Fruit fly (Drosophila melanogaster): ENCODE results near the gene CG7407.

Gene CG7407

DNA sequence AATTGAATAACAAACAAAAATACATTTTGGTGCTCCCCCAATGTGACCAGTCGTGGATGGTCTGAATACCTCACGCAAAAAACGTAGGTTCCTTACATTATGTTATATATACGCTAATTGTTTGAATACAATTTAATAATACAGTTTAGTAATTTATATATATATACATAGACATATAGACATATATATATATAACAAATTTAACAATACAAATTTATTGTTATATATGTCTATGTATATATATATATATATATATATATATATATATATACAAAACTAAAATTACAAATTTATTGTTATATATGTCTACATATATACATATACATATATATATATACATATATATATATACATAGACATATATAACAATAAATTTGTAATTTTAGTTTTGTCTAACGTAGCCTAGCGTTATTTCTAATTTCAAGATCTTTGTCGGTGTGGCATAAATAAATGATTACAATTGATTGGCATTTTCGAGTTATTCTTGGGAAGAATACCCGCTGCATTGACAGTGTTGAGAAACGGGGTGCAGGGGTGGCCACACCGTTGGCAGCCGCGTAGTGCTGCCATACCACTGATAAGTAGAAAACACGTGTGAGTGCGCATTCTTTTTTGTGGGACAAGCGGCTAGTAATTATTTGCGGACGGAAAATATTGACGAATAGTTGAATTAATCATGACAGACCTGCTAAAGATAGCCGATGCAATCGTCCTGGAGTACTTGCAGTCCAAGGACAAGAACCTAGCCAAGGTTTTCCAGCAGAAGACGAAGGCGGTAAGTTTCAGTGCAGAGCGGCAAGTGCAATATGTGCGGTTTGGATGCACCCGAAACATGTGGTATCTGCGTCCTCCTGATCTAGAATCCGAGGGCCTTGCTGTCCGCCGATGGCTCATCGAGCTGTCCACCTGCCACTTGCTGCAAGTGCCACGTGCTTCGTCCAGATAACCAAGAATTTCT is 9.2 kb downstream of the CG7407 start, which contains the start of the genes CG7148 and Nopp140 (continued):
- TF ChIP-seq Hr39 (GFP tag; optimal IDR thresholded peaks at IDR 0.05), result peak; percentile 63
- TF ChIP-seq vri (GFP tag; optimal IDR thresholded peaks at IDR 0.05), result no peak
- peak; percentile 6 for TF ChIP-seq CG11762 (GFP tag; optimal IDR thresholded peaks at IDR 0.05; ENCODE audit: insufficient read depth)
- TF ChIP-seq Lpt (GFP tag; optimal IDR thresholded peaks at IDR 0.05), result peak; percentile 31
- TF ChIP-seq ss (GFP tag; optimal IDR thresholded peaks at IDR 0.05), result no peak
- no peak for TF ChIP-seq CG6808 (GFP tag; optimal IDR thresholded peaks at IDR 0.05)
- peak; percentile 23 for TF ChIP-seq Ets96B (tag; optimal IDR thresholded peaks at IDR 0.05)
- no peak for TF ChIP-seq CG11294 (GFP tag; IDR thresholded peaks at IDR 0.05)
- TF ChIP-seq Ets21C (GFP tag; optimal IDR thresholded peaks at IDR 0.05), result no peak
- TF ChIP-seq Blimp-1 (GFP tag; optimal IDR thresholded peaks at IDR 0.05), result no peak
- TF ChIP-seq fd59A (GFP tag; optimal IDR thresholded peaks at IDR 0.05), result no peak
- no peak for TF ChIP-seq Gug (GFP tag; IDR thresholded peaks at IDR 0.05)
- TF ChIP-seq CG9139 (GFP tag; optimal IDR thresholded peaks at IDR 0.05), result no peak
- no peak for TF ChIP-seq Eip75B (GFP tag; optimal IDR thresholded peaks at IDR 0.05)
- TF ChIP-seq Eip78C (GFP tag), result peak; percentile 65
- no peak for TF ChIP-seq spab (GFP tag; optimal IDR thresholded peaks at IDR 0.05)
- TF ChIP-seq acj6 (GFP tag; optimal IDR thresholded peaks at IDR 0.05), result peak; percentile 60
- no peak for TF ChIP-seq Met (GFP tag; optimal IDR thresholded peaks at IDR 0.05)
- no peak for TF ChIP-seq achi (GFP tag; optimal IDR thresholded peaks at IDR 0.05)
- peak; percentile 65 for TF ChIP-seq CG10631 (GFP tag; optimal IDR thresholded peaks at IDR 0.05)
- TF ChIP-seq CG11902 (GFP tag; optimal IDR thresholded peaks at IDR 0.05), result peak; percentile 42
- TF ChIP-seq OdsH (GFP tag; optimal IDR thresholded peaks at IDR 0.05), result peak; percentile 60
- peak; percentile 38; the same call in 1 of the 2 replicates for TF ChIP-seq CG15336 (GFP tag; IDR thresholded peaks at IDR 0.05)
- no peak for TF ChIP-seq pdm3 (GFP tag; optimal IDR thresholded peaks at IDR 0.05)
- TF ChIP-seq CG8319 (GFP tag; optimal IDR thresholded peaks at IDR 0.05), result peak; percentile 8
- TF ChIP-seq Sox102F (GFP tag; optimal IDR thresholded peaks at IDR 0.05), result no peak

DNA sequence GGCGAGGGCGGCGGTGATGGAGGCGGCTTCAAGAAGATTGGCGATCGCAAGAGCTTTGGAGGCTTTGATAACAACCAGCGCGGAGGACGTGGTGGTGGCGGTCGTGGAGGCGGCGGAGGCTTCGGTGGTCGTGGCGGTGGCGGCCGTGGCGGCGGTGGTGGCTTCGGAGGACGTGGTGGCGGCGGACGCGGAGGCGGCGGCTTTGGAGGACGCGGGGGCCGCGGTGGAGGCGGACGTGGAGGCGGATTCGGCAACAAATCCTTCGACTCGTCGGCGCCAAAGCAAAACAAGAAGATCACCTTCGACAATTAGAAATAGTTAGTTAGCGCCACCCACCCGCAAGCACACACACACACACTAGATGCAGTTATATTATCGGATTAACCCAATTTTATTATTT is 12.3 kb downstream of the CG7407 start:
- TF ChIP-seq dac (GFP tag; optimal IDR thresholded peaks at IDR 0.05), result no peak
- no peak for TF ChIP-seq Met (GFP tag; optimal IDR thresholded peaks at IDR 0.05)
- no peak for TF ChIP-seq Lpt (GFP tag; optimal IDR thresholded peaks at IDR 0.05)
- TF ChIP-seq fd85E (GFP tag; optimal IDR thresholded peaks at IDR 0.05), result no peak
- TF ChIP-seq CG34406 (GFP tag; optimal IDR thresholded peaks at IDR 0.05), result no peak
- no peak for TF ChIP-seq ss (GFP tag; optimal IDR thresholded peaks at IDR 0.05)
- no peak for TF ChIP-seq CG4318 (GFP tag; optimal IDR thresholded peaks at IDR 0.05)

- TF ChIP-seq topi (GFP tag; optimal IDR thresholded peaks at IDR 0.05) (peak; percentile 97), CG6163 (GFP tag; IDR thresholded peaks at IDR 0.05) (peak; percentile 94), Hr38 (GFP tag; optimal IDR thresholded peaks at IDR 0.05) (peak; percentile 15), acj6 (GFP tag; optimal IDR thresholded peaks at IDR 0.05) (peak; percentile 96), CG3032 (tag; optimal IDR thresholded peaks at IDR 0.05) (peak; percentile 93), CG6276 (GFP tag; optimal IDR thresholded peaks at IDR 0.05) (peak; percentile 97), vri (GFP tag; optimal IDR thresholded peaks at IDR 0.05) (peak; percentile 91), CG6854 (GFP tag; optimal IDR thresholded peaks at IDR 0.05) (peak; percentile 95), CG8319 (GFP tag; optimal IDR thresholded peaks at IDR 0.05) (peak; percentile 88), spab (GFP tag; optimal IDR thresholded peaks at IDR 0.05) (peak; percentile 95), Met (GFP tag; optimal IDR thresholded peaks at IDR 0.05) (peak; percentile 97), OdsH (GFP tag; optimal IDR thresholded peaks at IDR 0.05) (peak; percentile 96), Ets21C (GFP tag; optimal IDR thresholded peaks at IDR 0.05) (peak; percentile 96), CG4318 (GFP tag; optimal IDR thresholded peaks at IDR 0.05) (peak; percentile 95), eg (GFP tag; IDR thresholded peaks at IDR 0.05) (peak; percentile 98), Blimp-1 (GFP tag; optimal IDR thresholded peaks at IDR 0.05) (peak; percentile 89), Sox14 (GFP tag; optimal IDR thresholded peaks at IDR 0.05) (peak; percentile 98), CG11902 (GFP tag; optimal IDR thresholded peaks at IDR 0.05) (peak; percentile 92), svp (GFP tag) (peak; percentile 99), Hr39 (GFP tag; optimal IDR thresholded peaks at IDR 0.05) (peak; percentile 95), fd85E (GFP tag; optimal IDR thresholded peaks at IDR 0.05) (peak; percentile 90), lz (GFP tag; optimal IDR thresholded peaks at IDR 0.05) (peak; percentile 98), Hr4 (GFP tag; optimal IDR thresholded peaks at IDR 0.05) (peak; percentile 98), CG7368 (GFP tag; optimal IDR thresholded peaks at IDR 0.05) (peak; percentile 94), Sox15 (GFP tag; optimal IDR thresholded peaks at IDR 0.05) (peak; percentile 95)
Measured at dm6 chr3L:21839720-21840641, 16.7 kb downstream of the CG7407 start.
